Fruit fly (Drosophila melanogaster) whole organism, embryonic: ENCODE results near the gene Alg9.
A peak's percentile ranks its signal among the peaks of the same experiment; 100 is the strongest.

Experiments used
- Antp ChIP-seq: fragments of 200-800 bp; sonication (Bioruptor generic); optimal IDR thresholded peaks from 3 replicates; lab custom pipeline; 2016; ENCODE audit warnings: missing biosample characterization, missing genetic modification characterization
- Bdp1 ChIP-seq: fragments of 200-800 bp; sonication (Bioruptor generic); optimal IDR thresholded peaks from 3 replicates; lab custom pipeline; 2016; ENCODE audit warnings: missing biosample characterization, missing genetic modification characterization
- Bgb ChIP-seq: fragments of 200-800 bp; sonication (Bioruptor generic); IDR thresholded peaks from 2 replicates; pipeline ENCODE4 v1.3.6; 2022; ENCODE audit warnings: missing biosample characterization, missing genetic modification characterization; ENCODE audit not compliant: partially characterized antibody
- CG10147 ChIP-seq: fragments of 200-800 bp; sonication (Bioruptor generic); optimal IDR thresholded peaks from 2 replicates; lab custom pipeline; 2019; ENCODE audit warnings: missing biosample characterization, mild to moderate bottlenecking, missing genetic modification characterization, moderate library complexity
- CG10209 ChIP-seq: fragments of 200-800 bp; sonication (Bioruptor generic); optimal IDR thresholded peaks from 3 replicates; lab custom pipeline; 2017; ENCODE audit warnings: missing biosample characterization, mild to moderate bottlenecking, missing genetic modification characterization, missing genetic modification reagents
- CG13123 ChIP-seq: fragments of 200-800 bp; sonication (Bioruptor generic); optimal IDR thresholded peaks from 2 replicates; lab custom pipeline; 2016; ENCODE audit warnings: missing biosample characterization, missing genetic modification characterization
- CG13775 ChIP-seq: fragments of 200-800 bp; sonication (Bioruptor generic); optimal IDR thresholded peaks from 3 replicates; lab custom pipeline; 2017; ENCODE audit warnings: missing biosample characterization, mild to moderate bottlenecking, missing genetic modification characterization
- CG14050 ChIP-seq: fragments of 200-800 bp; sonication (Bioruptor generic); IDR thresholded peaks from 3 replicates; pipeline ENCODE4 v1.3.6; 2022; ENCODE audit warnings: missing biosample characterization, missing genetic modification characterization
- CG14710 ChIP-seq: fragments of 200-800 bp; sonication (Bioruptor generic); optimal IDR thresholded peaks from 3 replicates; lab custom pipeline; 2019; ENCODE audit warnings: missing biosample characterization, mild to moderate bottlenecking, missing genetic modification characterization, moderate library complexity
- CG17328 ChIP-seq: fragments of 200-800 bp; sonication (Bioruptor generic); IDR thresholded peaks from 2 replicates; pipeline ENCODE4 v1.3.6; 2022; ENCODE audit warnings: missing biosample characterization, missing genetic modification characterization
- CG1792 ChIP-seq: fragments of 200-800 bp; sonication (Bioruptor generic); optimal IDR thresholded peaks from 2 replicates; lab custom pipeline; 2016; ENCODE audit warnings: missing biosample characterization, missing genetic modification characterization
- CG2116 ChIP-seq: fragments of 200-800 bp; sonication (Bioruptor generic); optimal IDR thresholded peaks from 3 replicates; lab custom pipeline; 2018; ENCODE audit warnings: missing biosample characterization, mild to moderate bottlenecking, missing genetic modification characterization
- CG34376 ChIP-seq: fragments of 200-800 bp; sonication (Bioruptor generic); optimal IDR thresholded peaks from 2 replicates; lab custom pipeline; 2018; ENCODE audit warnings: missing biosample characterization, mild to moderate bottlenecking, missing genetic modification characterization
- CG3838 ChIP-seq: fragments of 200-800 bp; sonication (Bioruptor generic); optimal IDR thresholded peaks from 3 replicates; lab custom pipeline; 2016; ENCODE audit warnings: missing biosample characterization, missing genetic modification characterization
- CG3995 ChIP-seq: fragments of 200-800 bp; sonication (Bioruptor generic); optimal IDR thresholded peaks from 3 replicates; lab custom pipeline; 2016; ENCODE audit warnings: missing biosample characterization, missing genetic modification characterization
- CG7963 ChIP-seq: fragments of 200-800 bp; sonication (Bioruptor generic); IDR thresholded peaks from 3 replicates; pipeline ENCODE4 v1.3.6; 2022; ENCODE audit warnings: missing biosample characterization, missing genetic modification characterization; ENCODE audit not compliant: partially characterized antibody
- CG8388 ChIP-seq: fragments of 200-800 bp; sonication (Bioruptor generic); optimal IDR thresholded peaks from 2 replicates; lab custom pipeline; 2019; ENCODE audit warnings: missing biosample characterization, mild to moderate bottlenecking, missing genetic modification characterization, moderate library complexity
- CG8478 ChIP-seq: fragments of >200 bp; optimal IDR thresholded peaks from 2 replicates; lab custom pipeline; 2018
- CG8924 ChIP-seq: fragments of 200-800 bp; optimal IDR thresholded peaks from 3 replicates; lab custom pipeline; 2019; ENCODE audit warnings: missing biosample characterization, mild to moderate bottlenecking, missing genetic modification characterization, moderate library complexity
- CG9215 ChIP-seq: fragments of 200-800 bp; sonication (Bioruptor generic); IDR thresholded peaks from 2 replicates; pipeline ENCODE4 v1.3.6; 2022; ENCODE audit warnings: missing biosample characterization, missing genetic modification characterization
- Dll ChIP-seq: fragments of 200-800 bp; sonication (Bioruptor generic); IDR thresholded peaks from 4 replicates; pipeline ENCODE4 v1.3.6; 2022; ENCODE audit warnings: missing biosample characterization, missing genetic modification characterization; ENCODE audit not compliant: partially characterized antibody
- E2f2 ChIP-seq: fragments of 200-800 bp; sonication (Bioruptor generic); IDR thresholded peaks from 2 replicates; pipeline ENCODE4 v1.3.6; 2022; ENCODE audit warnings: missing biosample characterization, missing genetic modification characterization
- Fer2 ChIP-seq: fragments of 200-800 bp; sonication (Bioruptor generic); optimal IDR thresholded peaks from 2 replicates; lab custom pipeline; 2018; ENCODE audit warnings: missing biosample characterization, mild to moderate bottlenecking, missing genetic modification characterization, moderate library complexity
- GATAe ChIP-seq: fragments of 200-800 bp; sonication (Bioruptor generic); conservative IDR thresholded peaks from 2 replicates; pipeline ENCODE4 v1.3.6; 2022; ENCODE audit warnings: missing biosample characterization, missing genetic modification characterization
- Hey ChIP-seq: fragments of 200-800 bp; sonication (Bioruptor generic); optimal IDR thresholded peaks from 3 replicates; lab custom pipeline; 2018; ENCODE audit warnings: missing biosample characterization, mild to moderate bottlenecking, missing genetic modification characterization
- Hmx ChIP-seq: fragments of 200-800 bp; sonication (Bioruptor generic); optimal IDR thresholded peaks from 2 replicates; lab custom pipeline; 2016; ENCODE audit warnings: missing biosample characterization, missing genetic modification characterization
- Lhr ChIP-seq: fragments of 200-800 bp; sonication (Bioruptor generic); optimal IDR thresholded peaks from 3 replicates; lab custom pipeline; 2017; ENCODE audit warnings: mild to moderate bottlenecking, missing biosample characterization, missing genetic modification reagents, missing genetic modification characterization
- NC2β ChIP-seq: fragments of 200-800 bp; sonication (Bioruptor generic); optimal IDR thresholded peaks from 2 replicates; lab custom pipeline; 2016; ENCODE audit warnings: missing biosample characterization, missing genetic modification characterization
- Ravus ChIP-seq: fragments of 200-800 bp; sonication (Bioruptor generic); IDR thresholded peaks from 2 replicates; pipeline ENCODE4 v1.3.6; 2022; ENCODE audit warnings: missing biosample characterization, missing genetic modification characterization
- Sox100B ChIP-seq: fragments of 200-800 bp; sonication (Bioruptor generic); optimal IDR thresholded peaks from 3 replicates; lab custom pipeline; 2018; ENCODE audit warnings: missing biosample characterization, mild to moderate bottlenecking, missing genetic modification characterization
- Spps ChIP-seq: fragments of 200-800 bp; sonication (Bioruptor generic); optimal IDR thresholded peaks from 2 replicates; lab custom pipeline; 2018; ENCODE audit warnings: missing biosample characterization, mild to moderate bottlenecking, missing genetic modification characterization
- al ChIP-seq: fragments of 200-800 bp; sonication (Bioruptor generic); IDR thresholded peaks from 2 replicates; pipeline ENCODE4 v1.3.6; 2022; ENCODE audit warnings: missing biosample characterization, missing genetic modification characterization
- amos ChIP-seq: fragments of 200-800 bp; sonication (Bioruptor generic); IDR thresholded peaks from 2 replicates; pipeline ENCODE4 v1.3.6; 2022; ENCODE audit warnings: missing biosample characterization, missing genetic modification characterization; ENCODE audit not compliant: partially characterized antibody
- btn ChIP-seq: fragments of 200-800 bp; sonication (Bioruptor generic); optimal IDR thresholded peaks from 2 replicates; lab custom pipeline; 2016; ENCODE audit warnings: missing biosample characterization, missing genetic modification characterization
- danr ChIP-seq: fragments of 200-800 bp; sonication (Bioruptor generic); IDR thresholded peaks from 2 replicates; pipeline ENCODE4 v1.3.6; 2022; ENCODE audit warnings: missing biosample characterization, missing genetic modification characterization
- dmrt99B ChIP-seq: fragments of 200-800 bp; sonication (Bioruptor generic); optimal IDR thresholded peaks from 2 replicates; lab custom pipeline; 2018; ENCODE audit warnings: missing biosample characterization, mild to moderate bottlenecking, missing genetic modification characterization, moderate library complexity
- eve ChIP-seq, 2 experiments: fragments of >200 bp; optimal IDR thresholded peaks; 2 replicates each; lab custom pipeline; 2017; ENCODE audit warnings: missing biosample characterization in 2 of 2, missing genetic modification characterization in 2 of 2
- exex ChIP-seq: fragments of 200-800 bp; sonication (Bioruptor generic); optimal IDR thresholded peaks from 4 replicates; lab custom pipeline; 2018; ENCODE audit warnings: missing biosample characterization, mild to moderate bottlenecking, missing genetic modification characterization, moderate library complexity
- ftz-f1 ChIP-seq: fragments of 200-800 bp; sonication (Bioruptor generic); optimal IDR thresholded peaks from 2 replicates; lab custom pipeline; 2016; ENCODE audit warnings: missing biosample characterization, missing genetic modification characterization
- ind ChIP-seq: fragments of 200-800 bp; sonication (Bioruptor generic); optimal IDR thresholded peaks from 3 replicates; lab custom pipeline; 2016; ENCODE audit warnings: missing biosample characterization, missing genetic modification characterization
- insv ChIP-seq, 2 experiments: fragments of 200-800 bp; sonication (Bioruptor generic); optimal IDR thresholded peaks; 3 replicates each; lab custom pipeline; 2016 to 2018; ENCODE audit warnings: missing biosample characterization in 2 of 2, missing genetic modification characterization in 2 of 2
- mam ChIP-seq: fragments of 200-800 bp; sonication (Bioruptor generic); optimal IDR thresholded peaks from 3 replicates; lab custom pipeline; 2016; ENCODE audit warnings: missing biosample characterization, missing genetic modification characterization
- pb ChIP-seq: fragments of 200-800 bp; sonication (Bioruptor generic); optimal IDR thresholded peaks from 3 replicates; lab custom pipeline; 2016; ENCODE audit warnings: missing biosample characterization, missing genetic modification characterization
- pfk ChIP-seq: fragments of 200-800 bp; sonication (Bioruptor generic); optimal IDR thresholded peaks from 2 replicates; lab custom pipeline; 2018; ENCODE audit warnings: missing biosample characterization, mild to moderate bottlenecking, missing genetic modification characterization, moderate library complexity
- psq ChIP-seq: fragments of 200-800 bp; sonication (Bioruptor generic); optimal IDR thresholded peaks from 2 replicates; lab custom pipeline; 2017; ENCODE audit warnings: missing biosample characterization, missing genetic modification characterization
- pum ChIP-seq: fragments of 200-800 bp; sonication (Bioruptor generic); optimal IDR thresholded peaks from 2 replicates; lab custom pipeline; 2016; ENCODE audit warnings: missing biosample characterization, missing genetic modification characterization
- pzg ChIP-seq: fragments of 200-800 bp; sonication (Bioruptor generic); optimal IDR thresholded peaks from 3 replicates; lab custom pipeline; 2018; ENCODE audit warnings: missing biosample characterization, mild to moderate bottlenecking, missing genetic modification characterization, moderate library complexity
- ssp ChIP-seq: fragments of 200-800 bp; sonication (Bioruptor generic); IDR thresholded peaks from 2 replicates; pipeline ENCODE4 v1.3.6; 2022; ENCODE audit warnings: missing biosample characterization, missing genetic modification characterization
- tio ChIP-seq: fragments of 200-800 bp; sonication (Bioruptor generic); optimal IDR thresholded peaks from 2 replicates; lab custom pipeline; 2017; ENCODE audit warnings: missing biosample characterization, missing genetic modification characterization, inconsistent platforms
- toy ChIP-seq: fragments of 200-800 bp; sonication (Bioruptor generic); IDR thresholded peaks from 2 replicates; pipeline ENCODE4 v1.3.6; 2022; ENCODE audit warnings: missing biosample characterization, missing genetic modification characterization
- tup ChIP-seq: fragments of 200-800 bp; sonication (Bioruptor generic); optimal IDR thresholded peaks from 2 replicates; lab custom pipeline; 2016; ENCODE audit warnings: missing biosample characterization, mild to moderate bottlenecking, missing genetic modification characterization, moderate library complexity
- yki ChIP-seq: fragments of >200 bp; optimal IDR thresholded peaks from 3 replicates; lab custom pipeline; 2018

Gene Alg9

dm6 chr3R:25221203-25221807, at the start of gene Alg9 (continued):
- peak; percentile 26 for TF ChIP-seq mam (GFP tag; lab: Kevin White, UChicago)
- no peak for TF ChIP-seq Ravus (GFP tag; lab: Robert Waterston, UW)
- TF ChIP-seq tio (GFP tag; lab: Kevin White, UChicago), result no peak
- no peak for TF ChIP-seq pb (GFP tag; lab: Kevin White, UChicago)
- no peak for TF ChIP-seq ftz-f1
- TF ChIP-seq CG17328 (GFP tag; lab: Robert Waterston, UW), result no peak
- TF ChIP-seq CG10209, result no peak
- no peak for TF ChIP-seq psq (GFP tag; lab: Kevin White, UChicago)
- TF ChIP-seq Antp (GFP tag; lab: Kevin White, UChicago), result no peak
- no peak for TF ChIP-seq CG9215
- TF ChIP-seq Hey, result no peak
- no peak for TF ChIP-seq CG1792 (GFP tag; lab: Kevin White, UChicago)
- no peak for TF ChIP-seq insv (GFP tag; optimal IDR thresholded peaks at IDR 0.05; lab: Kevin White, UChicago)
- TF ChIP-seq ssp, result peak; percentile 98
- peak; percentile 89 for TF ChIP-seq Dll (GFP tag; lab: Robert Waterston, UW)
- no peak for TF ChIP-seq CG3995
- no peak for TF ChIP-seq NC2β
- TF ChIP-seq ind (GFP tag; lab: Kevin White, UChicago), result no peak
- no peak for TF ChIP-seq toy
- no peak for TF ChIP-seq Hmx (GFP tag; lab: Kevin White, UChicago)
- TF ChIP-seq CG34376 (GFP tag; lab: Kevin White, UChicago), result no peak
- TF ChIP-seq CG8478 (lab: Kevin White, UChicago), result no peak
- no peak for TF ChIP-seq CG14050 (GFP tag; lab: Robert Waterston, UW)
- no peak for TF ChIP-seq dmrt99B (tag; lab: Kevin White, UChicago)
- no peak for TF ChIP-seq Sox100B
- no peak for TF ChIP-seq Spps (tag; lab: Kevin White, UChicago)
- TF ChIP-seq CG8388, result no peak
- TF ChIP-seq GATAe (GFP tag; lab: Robert Waterston, UW), result no peak
- no peak for TF ChIP-seq CG13775 (GFP tag; lab: Kevin White, UChicago)
- TF ChIP-seq E2f2 (GFP tag; lab: Robert Waterston, UW), result peak; percentile 71
- no peak for TF ChIP-seq CG3838 (GFP tag; lab: Kevin White, UChicago)
- no peak for TF ChIP-seq CG10147 (GFP tag; lab: Kevin White, UChicago)
- TF ChIP-seq Bgb (GFP tag; lab: Robert Waterston, UW), result peak; percentile 93
- TF ChIP-seq yki (lab: Kevin White, UChicago), result no peak
- no peak for TF ChIP-seq al (GFP tag; lab: Robert Waterston, UW)
- no peak for TF ChIP-seq CG8924 (tag; lab: Kevin White, UChicago)
- TF ChIP-seq tup (GFP tag; lab: Kevin White, UChicago), result no peak
- TF ChIP-seq CG13123, result no peak
- peak; percentile 91 for TF ChIP-seq CG7963 (GFP tag; lab: Robert Waterston, UW)
- no peak for TF ChIP-seq danr (GFP tag; lab: Robert Waterston, UW)
- peak; percentile 49 for TF ChIP-seq CG14710 (tag; lab: Kevin White, UChicago)
- TF ChIP-seq eve (GFP tag; optimal IDR thresholded peaks at IDR 0.05; lab: Kevin White, UChicago), result no peak
- no peak for TF ChIP-seq exex (tag; lab: Kevin White, UChicago)
- no peak for TF ChIP-seq Fer2 (tag; lab: Kevin White, UChicago)
- peak; percentile 89 for TF ChIP-seq amos (GFP tag; lab: Robert Waterston, UW)
- TF ChIP-seq pzg (GFP tag; lab: Kevin White, UChicago), result peak; percentile 79
- no peak for TF ChIP-seq btn (GFP tag; lab: Kevin White, UChicago)
- TF ChIP-seq Lhr (GFP tag; lab: Kevin White, UChicago), result no peak
- TF ChIP-seq pum (GFP tag; lab: Kevin White, UChicago), result no peak
- peak; percentile 84 for TF ChIP-seq CG2116 (GFP tag; lab: Kevin White, UChicago)
- TF ChIP-seq Bdp1, result no peak
- TF ChIP-seq pfk (GFP tag; lab: Kevin White, UChicago), result no peak
